Fruit fly (Drosophila melanogaster): ENCODE measurements around the gene CG10359.

The CG10359 gene

DNA sequence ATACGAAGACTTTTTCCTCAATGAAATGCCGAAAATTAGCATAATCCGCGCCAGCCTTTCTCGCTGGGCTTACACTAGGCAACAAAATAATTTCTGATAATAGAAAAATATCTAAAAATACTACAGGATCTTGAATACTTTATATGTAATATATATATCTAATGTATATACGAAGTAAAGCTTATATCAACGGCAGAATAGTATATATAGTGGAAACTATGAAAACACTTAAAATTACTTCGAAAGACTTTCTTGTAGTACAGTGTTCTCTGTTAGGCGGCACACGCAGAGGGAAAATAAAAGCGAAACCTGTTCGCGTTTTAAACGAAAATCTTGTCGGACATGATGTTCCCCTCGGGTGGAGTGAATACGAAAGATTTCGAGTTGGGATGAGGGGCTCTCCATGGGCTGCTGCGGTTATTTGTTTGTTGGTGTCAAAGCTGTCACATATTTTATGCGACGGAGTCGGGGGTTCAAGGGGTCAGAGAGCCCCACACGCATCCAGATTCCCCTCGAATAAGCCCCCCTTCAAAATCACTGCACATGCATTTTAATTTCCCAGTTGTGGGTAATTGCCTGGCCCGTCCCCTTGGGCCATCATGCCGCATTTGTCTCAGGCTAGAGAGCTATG is 22.2 kb downstream of the CG10359 start (continued):
- TF ChIP-seq trem (tag; optimal IDR thresholded peaks at IDR 0.05) (peak; percentile 78), CG15479 (GFP tag; optimal IDR thresholded peaks at IDR 0.05) (no peak), CG4404 (GFP tag; IDR thresholded peaks at IDR 0.05) (no peak), Hmr (GFP tag; optimal IDR thresholded peaks at IDR 0.05) (no peak), CG7987 (GFP tag; optimal IDR thresholded peaks at IDR 0.05) (no peak), slbo (GFP tag; IDR thresholded peaks at IDR 0.05) (no peak), CG11093 (GFP tag; IDR thresholded peaks at IDR 0.05) (peak; percentile 57; the same call in 1 of the 3 replicates), lilli (GFP tag; optimal IDR thresholded peaks at IDR 0.05) (no peak), seq (GFP tag; IDR thresholded peaks at IDR 0.05) (peak; percentile 37; the same call in 1 of the 2 replicates), CG4730 (GFP tag; IDR thresholded peaks at IDR 0.05) (no peak), NfI (GFP tag; optimal IDR thresholded peaks at IDR 0.05) (peak; percentile 34), Blimp-1 (GFP tag; optimal IDR thresholded peaks at IDR 0.05) (peak; percentile 92), CG12219 (GFP tag; optimal IDR thresholded peaks at IDR 0.05) (peak; percentile 39), CG2202 (tag; optimal IDR thresholded peaks at IDR 0.05) (peak; percentile 66), trh (GFP tag; optimal IDR thresholded peaks at IDR 0.05) (no peak), dysf (GFP tag; IDR thresholded peaks at IDR 0.05) (peak; percentile 61; the same call in 1 of the 3 replicates), chn (GFP tag; optimal IDR thresholded peaks at IDR 0.05) (no peak), CG14667 (GFP tag; IDR thresholded peaks at IDR 0.05) (no peak), peb (GFP tag; IDR thresholded peaks at IDR 0.05) (peak; percentile 25; the same call in 1 of the 2 replicates), nau (GFP tag; optimal IDR thresholded peaks at IDR 0.05) (no peak), grn (GFP tag; optimal IDR thresholded peaks at IDR 0.05) (no peak), Dfd (GFP tag; optimal IDR thresholded peaks at IDR 0.05) (no peak), ems (GFP tag; optimal IDR thresholded peaks at IDR 0.05) (no peak), sug (tag; optimal IDR thresholded peaks at IDR 0.05) (peak; percentile 20), CG1529 (GFP tag; optimal IDR thresholded peaks at IDR 0.05) (peak; percentile 53), z (GFP tag; IDR thresholded peaks at IDR 0.05) (no peak), H15 (GFP tag; IDR thresholded peaks at IDR 0.05) (no peak), Sry-β (GFP tag; optimal IDR thresholded peaks at IDR 0.05) (peak; percentile 24), HLH4C (GFP tag; IDR thresholded peaks at IDR 0.05; ENCODE audit: partially characterized antibody) (no peak), Dip3 (GFP tag; optimal IDR thresholded peaks at IDR 0.05) (no peak), tin (GFP tag; optimal IDR thresholded peaks at IDR 0.05) (peak; percentile 22), Med (GFP tag) (no peak), HHEX (GFP tag; optimal IDR thresholded peaks at IDR 0.05) (no peak), MTF-1 (GFP tag; optimal IDR thresholded peaks at IDR 0.05; ENCODE audit: borderline replicate concordance) (peak; percentile 30)

DNA sequence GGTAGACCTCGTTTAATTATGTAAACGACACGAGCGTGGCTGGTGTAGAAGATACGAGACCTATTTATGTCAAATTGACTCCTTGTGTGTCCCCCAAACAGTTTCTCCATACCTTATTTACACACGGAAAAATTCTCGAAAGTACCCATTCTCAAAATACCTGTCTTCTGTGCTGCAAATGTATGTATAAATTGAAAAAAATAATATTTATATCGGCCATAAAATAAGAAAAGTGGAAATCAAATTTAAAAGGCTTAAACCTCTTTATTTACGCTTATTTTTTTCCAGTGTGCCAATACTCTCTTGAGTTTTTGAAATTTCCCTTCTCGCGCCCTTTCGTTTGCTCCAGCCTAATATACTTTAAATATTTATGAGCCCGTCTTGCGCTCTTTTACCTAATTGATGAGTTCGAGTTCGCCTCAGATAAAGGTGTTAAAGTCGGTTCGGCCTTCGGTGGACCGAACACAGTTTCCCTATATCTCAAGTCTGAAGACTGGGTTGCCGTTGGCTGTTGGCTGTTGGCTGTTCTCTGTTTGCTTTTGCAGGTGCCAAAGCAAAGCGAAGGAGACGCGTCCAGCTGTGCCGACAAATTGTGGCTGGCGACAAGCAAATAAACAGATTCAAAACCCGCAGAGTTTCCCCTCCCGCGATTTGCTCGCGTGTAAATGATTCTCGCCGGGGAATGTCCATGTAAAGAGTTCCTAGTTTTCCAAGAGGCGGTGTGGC is 26.8 kb downstream of the CG10359 start:
- TF ChIP-seq Blimp-1 (GFP tag; optimal IDR thresholded peaks at IDR 0.05) (peak; percentile 74), CG11398 (GFP tag; optimal IDR thresholded peaks at IDR 0.05) (peak; percentile 46), Ets97D (GFP tag; optimal IDR thresholded peaks at IDR 0.05) (peak; percentile 6), CG6272 (GFP tag; IDR thresholded peaks at IDR 0.05) (peak; percentile 36), CG4707 (GFP tag; optimal IDR thresholded peaks at IDR 0.05) (peak; percentile 76), CG15011 (GFP tag; optimal IDR thresholded peaks at IDR 0.05) (peak; percentile 12), ro (GFP tag; IDR thresholded peaks at IDR 0.05) (peak; percentile 26; the same call in 1 of the 2 replicates), tgo (GFP tag; IDR thresholded peaks at IDR 0.05) (peak; percentile 50; the same call in 2 of the 3 replicates), CG10321 (GFP tag; IDR thresholded peaks at IDR 0.05) (no peak), CG14710 (tag; optimal IDR thresholded peaks at IDR 0.05) (peak; percentile 69), CG12391 (tag; optimal IDR thresholded peaks at IDR 0.05) (peak; percentile 90), Ets65A (GFP tag) (peak; percentile 93), slp2 (GFP tag; optimal IDR thresholded peaks at IDR 0.05) (peak; percentile 38), btn (GFP tag; optimal IDR thresholded peaks at IDR 0.05) (no peak), Drgx (GFP tag; IDR thresholded peaks at IDR 0.05) (no peak), hkb (optimal IDR thresholded peaks at IDR 0.05) (no peak), hkb (GFP tag; IDR thresholded peaks at IDR 0.05) (peak; percentile 73), Mad (GFP tag; optimal IDR thresholded peaks at IDR 0.05) (peak; percentile 60)
